Worm (Caenorhabditis elegans) whole organism, L1 larva: ENCODE measurements around the gene F18G5.6.
A peak's percentile ranks its signal among the peaks of the same experiment; 100 is the strongest.

Experiments used
- C16A3.4 ChIP-seq: fragments of 150-350 bp; optimal IDR thresholded peaks from 2 replicates; lab custom pipeline; 2014; ENCODE audit warnings: missing biosample characterization, missing genetic modification characterization
- C34B4.2 ChIP-seq: sonication (generic microtip); optimal IDR thresholded peaks from 2 replicates; lab custom pipeline; 2017; ENCODE audit warnings: mild to moderate bottlenecking, missing genetic modification characterization, missing compliant biosample characterization
- Y116A8C.19 ChIP-seq: sonication (generic microtip); optimal IDR thresholded peaks from 2 replicates; lab custom pipeline; 2016; ENCODE audit warnings: missing compliant biosample characterization, missing genetic modification characterization, borderline replicate concordance
- aha-1 ChIP-seq: fragments of 150-350 bp; optimal IDR thresholded peaks from 2 replicates; lab custom pipeline; 2014; ENCODE audit warnings: missing biosample characterization, missing genetic modification characterization
- alr-1 ChIP-seq: fragments of 200-800 bp; sonication (Bioruptor generic); optimal IDR thresholded peaks from 2 replicates; lab custom pipeline; 2018; ENCODE audit warnings: borderline replicate concordance, mild to moderate bottlenecking, missing genetic modification characterization, missing compliant biosample characterization
- blmp-1 ChIP-seq: fragments of 150-350 bp; optimal IDR thresholded peaks from 2 replicates; lab custom pipeline; 2014; ENCODE audit warnings: missing biosample characterization, missing genetic modification characterization
- ceh-63 ChIP-seq: fragments of 200-800 bp; sonication (Bioruptor generic); optimal IDR thresholded peaks from 2 replicates; lab custom pipeline; 2018; ENCODE audit warnings: mild to moderate bottlenecking, missing genetic modification characterization, missing compliant biosample characterization
- ceh-88 ChIP-seq: fragments of 200-800 bp; sonication (Bioruptor generic); IDR thresholded peaks from 2 replicates; pipeline ENCODE4 v1.3.6; 2022; ENCODE audit warnings: missing genetic modification characterization, missing compliant biosample characterization
- ceh-90 ChIP-seq: sonication (generic microtip); optimal IDR thresholded peaks from 2 replicates; lab custom pipeline; 2016; ENCODE audit warnings: missing genetic modification characterization, missing compliant biosample characterization
- dsc-1 ChIP-seq: sonication (generic microtip); optimal IDR thresholded peaks from 2 replicates; lab custom pipeline; 2016; ENCODE audit warnings: mild to moderate bottlenecking, missing genetic modification characterization, missing compliant biosample characterization
- efl-1 ChIP-seq, 4 experiments: fragments of 150-350 bp; optimal IDR thresholded peaks in 3 of 4; peaks in 1 of 4; 1 replicate in 1 of 4; 2 replicates in 3 of 4; lab custom pipeline; 2014; ENCODE audit warnings: missing biosample characterization in 2 of 4, missing genetic modification characterization in 2 of 4, missing genetic modification reagents in 2 of 4
- elt-2 ChIP-seq: sonication (generic microtip); optimal IDR thresholded peaks from 2 replicates; lab custom pipeline; 2016; ENCODE audit warnings: missing genetic modification characterization, mild to moderate bottlenecking, inconsistent platforms, missing compliant biosample characterization, missing genetic modification reagents
- elt-3 ChIP-seq, 6 experiments: fragments of 150-350 bp in 1 of 6; sonication (generic microtip); optimal IDR thresholded peaks; 2 replicates each; lab custom pipeline; 2017 to 2018; ENCODE audit warnings: missing biosample characterization in 6 of 6, missing genetic modification characterization in 6 of 6, inconsistent platforms in 1 of 6
- ets-5 ChIP-seq: fragments of 200-800 bp; sonication (Bioruptor generic); IDR thresholded peaks from 2 replicates; pipeline ENCODE4 v1.3.6; 2022; ENCODE audit warnings: missing genetic modification characterization, missing compliant biosample characterization
- fkh-4 ChIP-seq: sonication (generic microtip); optimal IDR thresholded peaks from 2 replicates; lab custom pipeline; 2016; ENCODE audit warnings: missing compliant biosample characterization, missing genetic modification characterization, borderline replicate concordance
- fos-1 ChIP-seq: fragments of 150-350 bp; optimal IDR thresholded peaks from 2 replicates; lab custom pipeline; 2014; ENCODE audit warnings: missing biosample characterization, missing genetic modification characterization
- hlh-17 ChIP-seq: fragments of 200-800 bp; sonication (Bioruptor generic); optimal IDR thresholded peaks from 2 replicates; lab custom pipeline; 2018; ENCODE audit warnings: missing genetic modification characterization, mild to moderate bottlenecking, missing compliant biosample characterization, moderate library complexity, borderline replicate concordance
- hlh-4 ChIP-seq: sonication (generic microtip); optimal IDR thresholded peaks from 2 replicates; lab custom pipeline; 2016; ENCODE audit warnings: mild to moderate bottlenecking, missing genetic modification characterization, missing compliant biosample characterization
- jun-1 ChIP-seq: fragments of 150-350 bp; optimal IDR thresholded peaks from 2 replicates; lab custom pipeline; 2014; ENCODE audit warnings: missing biosample characterization, missing genetic modification reagents, missing genetic modification characterization
- lin-14 ChIP-seq: fragments of 200-800 bp; sonication (Bioruptor generic); optimal IDR thresholded peaks from 2 replicates; lab custom pipeline; 2018; ENCODE audit warnings: mild to moderate bottlenecking, missing genetic modification characterization, moderate library complexity, missing compliant biosample characterization
- lin-35 ChIP-seq, 2 experiments: fragments of 150-350 bp; optimal IDR thresholded peaks; 2 replicates each; lab custom pipeline; 2014; ENCODE audit warnings: missing biosample characterization in 2 of 2, missing genetic modification characterization in 2 of 2, missing genetic modification reagents in 2 of 2
- lir-3 ChIP-seq: sonication (generic microtip); optimal IDR thresholded peaks from 2 replicates; lab custom pipeline; 2016; ENCODE audit warnings: mild to moderate bottlenecking, missing genetic modification characterization, moderate library complexity, missing compliant biosample characterization; ENCODE audit not compliant: poor library complexity
- mdl-1 ChIP-seq, 2 experiments: fragments of 150-350 bp; optimal IDR thresholded peaks; 2 replicates each; lab custom pipeline; 2014 to 2017; ENCODE audit warnings: missing biosample characterization in 2 of 2, missing genetic modification characterization in 2 of 2, inconsistent platforms in 1 of 2
- nhr-11 ChIP-seq: fragments of 150-350 bp; optimal IDR thresholded peaks from 2 replicates; lab custom pipeline; 2014; ENCODE audit warnings: missing biosample characterization, missing genetic modification characterization
- nhr-12 ChIP-seq: sonication (generic microtip); optimal IDR thresholded peaks from 2 replicates; lab custom pipeline; 2017; ENCODE audit warnings: missing biosample characterization, missing genetic modification characterization
- nhr-19 ChIP-seq: fragments of 200-800 bp; sonication (Bioruptor generic); conservative IDR thresholded peaks from 2 replicates; pipeline ENCODE4 v1.3.6; 2022; ENCODE audit warnings: missing genetic modification characterization, missing compliant biosample characterization
- nhr-20 ChIP-seq: sonication (generic microtip); optimal IDR thresholded peaks from 2 replicates; lab custom pipeline; 2016; ENCODE audit warnings: mild to moderate bottlenecking, missing genetic modification characterization, missing compliant biosample characterization
- nhr-71 ChIP-seq: sonication (generic microtip); optimal IDR thresholded peaks from 2 replicates; lab custom pipeline; 2016; ENCODE audit warnings: mild to moderate bottlenecking, missing genetic modification characterization, moderate library complexity, missing compliant biosample characterization
- nhr-85 ChIP-seq: sonication (generic microtip); peaks from one replicate; lab custom pipeline; 2016; ENCODE audit warnings: missing genetic modification characterization, inconsistent platforms, missing compliant biosample characterization
- pax-3 ChIP-seq: fragments of 200-800 bp; sonication (Bioruptor generic); optimal IDR thresholded peaks from 2 replicates; lab custom pipeline; 2018; ENCODE audit warnings: mild to moderate bottlenecking, missing genetic modification characterization, moderate library complexity, missing compliant biosample characterization
- pqm-1 ChIP-seq: sonication (generic microtip); optimal IDR thresholded peaks from 3 replicates; lab custom pipeline; 2017; ENCODE audit warnings: missing biosample characterization, missing genetic modification characterization
- rnt-1 ChIP-seq: sonication (generic microtip); optimal IDR thresholded peaks from 2 replicates; lab custom pipeline; 2016; ENCODE audit warnings: mild to moderate bottlenecking, missing genetic modification characterization, moderate library complexity, missing compliant biosample characterization
- snpc-4 ChIP-seq: fragments of 150-350 bp; optimal IDR thresholded peaks from 2 replicates; lab custom pipeline; 2014; ENCODE audit warnings: missing biosample characterization, missing genetic modification characterization
- snu-23 ChIP-seq: sonication (generic microtip); optimal IDR thresholded peaks from 2 replicates; lab custom pipeline; 2016; ENCODE audit warnings: missing genetic modification characterization, missing compliant biosample characterization
- tbx-2 ChIP-seq: sonication (generic microtip); optimal IDR thresholded peaks from 2 replicates; lab custom pipeline; 2016; ENCODE audit warnings: missing genetic modification characterization, missing compliant biosample characterization
- unc-30 ChIP-seq: sonication (generic microtip); optimal IDR thresholded peaks from 2 replicates; lab custom pipeline; 2017; ENCODE audit warnings: missing biosample characterization, missing genetic modification characterization
- unc-62 ChIP-seq: fragments of 150-350 bp; optimal IDR thresholded peaks from 2 replicates; lab custom pipeline; 2014; ENCODE audit warnings: missing biosample characterization, missing genetic modification reagents, missing genetic modification characterization
- vab-15 ChIP-seq: sonication (generic microtip); optimal IDR thresholded peaks from 2 replicates; lab custom pipeline; 2017; ENCODE audit warnings: missing genotype, mild to moderate bottlenecking, missing genetic modification characterization, missing compliant biosample characterization
- zag-1 ChIP-seq: fragments of 150-350 bp; optimal IDR thresholded peaks from 2 replicates; lab custom pipeline; 2014; ENCODE audit warnings: missing biosample characterization, missing genetic modification characterization
- ztf-11 ChIP-seq, 2 experiments: sonication (generic microtip); optimal IDR thresholded peaks; 2 replicates each; lab custom pipeline; 2016 to 2017; ENCODE audit warnings: missing genetic modification characterization in 2 of 2, missing biosample characterization in 1 of 2, missing compliant biosample characterization in 1 of 2

Gene F18G5.6

ce11 chrX:9251488-9251887 lies 12.6 kb downstream of the F18G5.6 start, which contains the start of gene pes-8:
TSS of gene pes-8 (plus strand) at chrX:9251788.
- TF ChIP-seq aha-1 (tag; lab: Kevin White, UChicago) (no peak), alr-1 (no peak), ceh-88 (GFP tag; lab: Robert Waterston, UW) (no peak), lir-3 (tag; lab: Kevin White, UChicago) (no peak), unc-30 (tag; lab: Kevin White, UChicago) (no peak), nhr-71 (tag; lab: Kevin White, UChicago) (no peak), lin-14 (GFP tag; lab: Kevin White, UChicago) (no peak), C16A3.4 (no peak), ceh-90 (no peak), fos-1 (tag; lab: Kevin White, UChicago) (no peak), fkh-4 (tag; lab: Kevin White, UChicago) (no peak), tbx-2 (tag; lab: Kevin White, UChicago) (no peak), unc-62 (GFP tag; lab: Kevin White, UChicago) (no peak), dsc-1 (no peak), ztf-11 (tag; optimal IDR thresholded peaks at IDR 0.05; lab: Kevin White, UChicago) (no peak), snpc-4 (tag; lab: Kevin White, UChicago) (no peak)
- TF ChIP-seq, all 84 proteins: peak for 0

- TF ChIP-seq efl-1 (optimal IDR thresholded peaks at IDR 0.05; lab: Kevin White, UChicago) (no peak), efl-1 (GFP tag; optimal IDR thresholded peaks at IDR 0.05 in 1 of 2; lab: Kevin White, UChicago) (peak in 1 of 2 experiments; percentile 74), Y116A8C.19 (tag; lab: Kevin White, UChicago) (no peak), nhr-71 (tag; lab: Kevin White, UChicago) (peak; percentile 83), nhr-20 (tag; lab: Kevin White, UChicago) (peak; percentile 64), pqm-1 (tag; lab: Kevin White, UChicago) (no peak), rnt-1 (tag; lab: Kevin White, UChicago) (no peak), nhr-85 (peak; percentile 91), pax-3 (tag; lab: Kevin White, UChicago) (no peak), snu-23 (GFP tag; lab: Kevin White, UChicago) (peak; percentile 47), nhr-11 (tag; lab: Kevin White, UChicago) (no peak), ceh-63 (GFP tag; lab: Kevin White, UChicago) (no peak), unc-30 (tag; lab: Kevin White, UChicago) (no peak), jun-1 (tag; lab: Kevin White, UChicago) (no peak), zag-1 (no peak), hlh-17 (GFP tag; lab: Kevin White, UChicago) (no peak), nhr-12 (tag; lab: Kevin White, UChicago) (no peak), hlh-4 (tag; lab: Kevin White, UChicago) (no peak), mdl-1 (tag; optimal IDR thresholded peaks at IDR 0.05; lab: Kevin White, UChicago) (peak in 1 of 2 experiments; percentile 10), elt-3 (tag; optimal IDR thresholded peaks at IDR 0.05; lab: Kevin White, UChicago) (peak in 2 of 6 experiments; percentile 6 to 71), nhr-19 (GFP tag; lab: Robert Waterston, UW) (peak; percentile 27; the same call in 1 of the 2 replicates), elt-2 (tag; lab: Kevin White, UChicago) (no peak), lin-14 (GFP tag; lab: Kevin White, UChicago) (no peak), lin-35 (GFP tag; optimal IDR thresholded peaks at IDR 0.05; lab: Kevin White, UChicago) (peak in 1 of 2 experiments; percentile 51), vab-15 (tag; lab: Kevin White, UChicago) (no peak), ets-5 (no peak), C34B4.2 (tag; lab: Kevin White, UChicago) (no peak), blmp-1 (tag; lab: Kevin White, UChicago) (peak; percentile 71)
Observed at ce11 chrX:9248083-9248805, 15.9 kb downstream of the F18G5.6 start.
